Worm (Caenorhabditis elegans): ENCODE measurements around the gene pmt-2.

Gene pmt-2

DNA sequence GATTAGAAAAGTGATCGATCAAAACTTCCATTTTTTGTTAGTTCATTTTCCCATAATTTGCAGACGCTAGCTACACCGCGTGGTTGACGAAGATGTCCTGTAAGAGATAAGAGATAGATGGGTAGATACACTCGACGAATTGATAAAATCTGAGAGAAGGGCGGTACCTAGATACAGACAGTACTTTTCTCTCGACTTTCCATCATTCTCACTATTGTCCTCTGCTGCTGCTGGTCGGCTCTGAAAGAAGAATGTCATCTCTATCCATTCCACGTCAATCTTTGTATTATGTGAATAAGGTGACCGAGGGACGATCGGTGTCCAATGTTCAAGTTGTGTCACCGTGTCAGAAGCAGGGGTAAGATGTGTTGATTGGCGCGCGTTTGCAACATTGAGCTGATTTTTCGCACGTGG lies at the start of gene pmt-2:
TSS of gene pmt-2 (plus strand) at position 64 of the 414 bp plus-strand sequence.
- TF ChIP-seq ceh-19 (GFP tag; optimal IDR thresholded peaks at IDR 0.05) (no peak), rnt-1 (tag; optimal IDR thresholded peaks at IDR 0.05) (peak; percentile 56), pros-1 (tag; optimal IDR thresholded peaks at IDR 0.05) (no peak), ceh-30 (tag; optimal IDR thresholded peaks at IDR 0.05) (no peak)

DNA sequence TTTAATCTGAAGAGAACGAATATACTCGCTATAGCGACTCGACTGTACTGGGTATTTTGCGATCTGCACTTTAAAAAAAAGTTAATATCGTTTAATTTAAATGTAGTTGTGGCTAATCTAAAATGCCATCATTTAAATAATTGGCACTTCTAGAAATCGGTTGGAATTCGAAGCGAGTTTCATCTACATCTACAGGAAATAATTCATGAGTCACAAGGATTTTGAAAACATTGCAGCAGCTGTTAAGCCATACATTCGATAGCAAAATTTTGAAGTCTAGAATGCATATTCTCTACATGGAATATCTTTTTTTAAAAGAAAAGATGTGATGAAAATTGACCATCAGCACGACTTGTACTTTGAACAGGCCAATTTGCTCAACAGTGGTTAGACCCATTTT lies 47.8 kb upstream of the pmt-2 start:
- TF ChIP-seq madf-2 (tag; optimal IDR thresholded peaks at IDR 0.05) (no peak), ceh-45 (GFP tag; IDR thresholded peaks at IDR 0.05) (no peak), ceh-2 (tag; optimal IDR thresholded peaks at IDR 0.05) (no peak), lim-6 (tag; optimal IDR thresholded peaks at IDR 0.05) (no peak), unc-86 (tag; optimal IDR thresholded peaks at IDR 0.05) (no peak), tbx-7 (tag; optimal IDR thresholded peaks at IDR 0.05) (no peak), eyg-1 (tag; optimal IDR thresholded peaks at IDR 0.05) (no peak), ahr-1 (tag; optimal IDR thresholded peaks at IDR 0.05) (no peak), nhr-232 (tag; optimal IDR thresholded peaks at IDR 0.05) (no peak), hlh-30 (tag; optimal IDR thresholded peaks at IDR 0.05; ENCODE audit: insufficient read depth) (no peak), ceh-34 (tag; optimal IDR thresholded peaks at IDR 0.05) (no peak), tbx-2 (tag; optimal IDR thresholded peaks at IDR 0.05) (no peak), ceh-14 (tag; optimal IDR thresholded peaks at IDR 0.05) (no peak)

DNA sequence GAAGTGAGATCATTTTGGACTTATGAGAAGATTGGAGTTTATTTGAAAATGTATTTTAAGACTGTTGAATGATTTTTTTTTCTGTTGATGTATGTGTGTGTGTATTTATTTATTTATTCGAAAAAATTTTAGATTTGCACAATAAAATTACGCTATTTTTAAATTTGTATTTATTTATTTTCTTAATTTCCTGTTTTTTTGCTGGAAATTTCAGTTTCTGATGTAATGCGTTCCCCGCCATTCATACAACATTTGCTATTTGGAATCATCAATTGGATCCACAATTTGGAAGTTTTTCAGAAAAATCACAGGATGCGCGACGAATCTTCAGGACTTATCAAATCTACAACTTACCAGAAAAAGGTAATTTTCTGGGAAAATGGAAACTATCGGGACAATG lies 43.4 kb upstream of the pmt-2 start, which contains the start of gene Y61A9LA.1:
TSS of gene Y61A9LA.1 (plus strand) at position 301 of the 400 bp plus-strand sequence.
- TF ChIP-seq Y22D7AL.16 (tag; optimal IDR thresholded peaks at IDR 0.05) (no peak), fax-1 (tag; optimal IDR thresholded peaks at IDR 0.05) (no peak), pha-2 (tag; optimal IDR thresholded peaks at IDR 0.05) (no peak), hlh-15 (tag; optimal IDR thresholded peaks at IDR 0.05) (no peak), ceh-30 (tag; optimal IDR thresholded peaks at IDR 0.05) (no peak), mec-3 (tag; optimal IDR thresholded peaks at IDR 0.05; ENCODE audit: borderline replicate concordance) (no peak), rnt-1 (tag; optimal IDR thresholded peaks at IDR 0.05) (no peak), C08G9.2 (tag; optimal IDR thresholded peaks at IDR 0.05) (no peak), hlh-6 (tag; optimal IDR thresholded peaks at IDR 0.05) (no peak), ceh-2 (tag; optimal IDR thresholded peaks at IDR 0.05) (no peak), hlh-8 (tag; optimal IDR thresholded peaks at IDR 0.05) (no peak), hlh-13 (GFP tag; optimal IDR thresholded peaks at IDR 0.05) (no peak), unc-42 (tag; optimal IDR thresholded peaks at IDR 0.05) (no peak), odd-2 (tag; optimal IDR thresholded peaks at IDR 0.05) (no peak), C38D4.7 (GFP tag; optimal IDR thresholded peaks at IDR 0.05) (no peak), K02D7.2 (tag; optimal IDR thresholded peaks at IDR 0.05) (no peak), pax-1 (tag; optimal IDR thresholded peaks at IDR 0.05) (no peak), T23F11.4 (GFP tag; optimal IDR thresholded peaks at IDR 0.05) (no peak), F13H6.1 (tag; optimal IDR thresholded peaks at IDR 0.05) (no peak), ceh-19 (GFP tag; optimal IDR thresholded peaks at IDR 0.05) (no peak)

DNA sequence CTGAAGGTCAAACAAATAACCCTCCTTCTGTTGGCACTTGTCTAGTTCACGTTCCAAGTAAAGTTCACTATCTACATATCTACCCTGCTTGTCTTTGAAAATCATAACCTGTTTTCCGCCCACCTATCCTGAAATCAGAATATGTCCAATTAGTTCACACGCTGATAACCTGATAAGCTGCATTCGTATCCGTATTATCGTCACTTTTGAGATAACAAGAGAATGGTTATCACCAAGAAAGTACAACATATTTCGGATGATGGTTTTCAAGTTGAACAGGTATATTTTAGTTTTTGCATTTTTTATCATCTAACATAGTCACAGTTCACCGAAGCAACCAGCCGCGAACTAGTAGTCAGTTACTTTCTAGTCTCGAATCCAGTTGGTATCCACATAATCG lies 37.6 kb upstream of the pmt-2 start:
- no peak for TF ChIP-seq fax-1 (tag; optimal IDR thresholded peaks at IDR 0.05)
- TF ChIP-seq elt-2 (tag; optimal IDR thresholded peaks at IDR 0.05): peak; percentile 58
- no peak for TF ChIP-seq ets-4 (tag; optimal IDR thresholded peaks at IDR 0.05)
- TF ChIP-seq ceh-48 (tag; optimal IDR thresholded peaks at IDR 0.05): no peak

DNA sequence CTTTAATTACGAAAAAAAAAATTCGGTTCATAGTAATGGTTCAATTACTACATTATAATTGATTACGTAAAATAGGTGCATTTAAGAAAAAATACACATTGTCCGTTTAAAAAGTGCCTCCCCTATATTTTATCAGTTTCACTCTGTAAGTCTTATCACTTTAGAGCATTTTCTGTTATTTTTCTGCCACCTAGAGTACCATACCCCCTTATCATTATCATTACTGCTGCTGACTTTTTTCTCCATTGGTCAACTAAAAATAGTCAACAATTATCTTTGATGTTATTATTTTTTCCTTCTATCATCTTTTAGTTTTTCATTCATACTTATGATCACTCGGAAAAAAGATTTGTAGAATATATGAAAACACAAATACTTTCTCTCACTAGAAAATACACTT lies 29.9 kb upstream of the pmt-2 start:
- TF ChIP-seq elt-2 (tag; optimal IDR thresholded peaks at IDR 0.05) (peak; percentile 90), ceh-22 (tag; optimal IDR thresholded peaks at IDR 0.05) (no peak), odd-2 (tag; optimal IDR thresholded peaks at IDR 0.05) (no peak)
